Fruit fly (Drosophila melanogaster) whole organism, prepupa: ENCODE measurements around the gene TSG101.

Experiments used
- Blimp-1 ChIP-seq: fragments of 200-800 bp; sonication (Bioruptor generic); optimal IDR thresholded peaks from 3 replicates; lab custom pipeline; 2017; ENCODE audit warnings: missing biosample characterization, missing genetic modification characterization, mild to moderate bottlenecking, moderate library complexity, missing genetic modification reagents
- CG10631 ChIP-seq: fragments of 200-800 bp; sonication (Bioruptor generic); optimal IDR thresholded peaks from 2 replicates; lab custom pipeline; 2016; ENCODE audit warnings: missing biosample characterization, missing genetic modification characterization
- CG10669 ChIP-seq: fragments of 200-800 bp; sonication (Bioruptor generic); optimal IDR thresholded peaks from 3 replicates; lab custom pipeline; 2018; ENCODE audit warnings: missing biosample characterization, mild to moderate bottlenecking, missing genetic modification characterization, moderate library complexity
- CG11294 ChIP-seq: fragments of 200-800 bp; sonication (Bioruptor generic); IDR thresholded peaks from 2 replicates; pipeline ENCODE4 v1.3.6; 2022; ENCODE audit warnings: missing biosample characterization, missing genetic modification characterization
- CG11902 ChIP-seq: fragments of 200-800 bp; sonication (Bioruptor generic); optimal IDR thresholded peaks from 3 replicates; lab custom pipeline; 2016; ENCODE audit warnings: missing biosample characterization, missing genetic modification characterization
- CG16779 ChIP-seq: fragments of 200-800 bp; sonication (Bioruptor generic); optimal IDR thresholded peaks from 3 replicates; lab custom pipeline; 2017; ENCODE audit warnings: missing biosample characterization, mild to moderate bottlenecking, missing genetic modification characterization
- CG3032 ChIP-seq: fragments of 200-800 bp; optimal IDR thresholded peaks from 2 replicates; lab custom pipeline; 2019; ENCODE audit warnings: missing biosample characterization, mild to moderate bottlenecking, missing genetic modification characterization, moderate library complexity
- CG32006 ChIP-seq: fragments of 200-800 bp; sonication (Bioruptor generic); optimal IDR thresholded peaks from 3 replicates; lab custom pipeline; 2017; ENCODE audit warnings: missing biosample characterization, mild to moderate bottlenecking, missing genetic modification characterization
- CG34406 ChIP-seq: fragments of 200-800 bp; sonication (Bioruptor generic); optimal IDR thresholded peaks from 3 replicates; lab custom pipeline; 2016; ENCODE audit warnings: missing biosample characterization, missing genetic modification characterization
- CG3919 ChIP-seq: fragments of 200-800 bp; sonication (Bioruptor generic); optimal IDR thresholded peaks from 3 replicates; lab custom pipeline; 2016; ENCODE audit warnings: missing biosample characterization, missing genetic modification characterization
- CG4318 ChIP-seq: fragments of 200-800 bp; sonication (Bioruptor generic); optimal IDR thresholded peaks from 3 replicates; lab custom pipeline; 2017; ENCODE audit warnings: missing biosample characterization, mild to moderate bottlenecking, missing genetic modification characterization
- CG6276 ChIP-seq: fragments of 200-800 bp; sonication (Bioruptor generic); optimal IDR thresholded peaks from 2 replicates; lab custom pipeline; 2017; ENCODE audit warnings: missing biosample characterization, mild to moderate bottlenecking, missing genetic modification characterization
- CG6808 ChIP-seq: fragments of 200-800 bp; sonication (Bioruptor generic); optimal IDR thresholded peaks from 3 replicates; lab custom pipeline; 2017; ENCODE audit warnings: missing biosample characterization, missing genetic modification characterization, mild to moderate bottlenecking, moderate library complexity, missing genetic modification reagents
- CG6854 ChIP-seq: fragments of 200-800 bp; sonication (Bioruptor generic); optimal IDR thresholded peaks from 2 replicates; lab custom pipeline; 2017; ENCODE audit warnings: missing biosample characterization, mild to moderate bottlenecking, missing genetic modification characterization
- CG7368 ChIP-seq: fragments of 200-800 bp; sonication (Bioruptor generic); optimal IDR thresholded peaks from 3 replicates; lab custom pipeline; 2016; ENCODE audit warnings: missing biosample characterization, missing genetic modification characterization
- CG8319 ChIP-seq: fragments of 200-800 bp; sonication (Bioruptor generic); optimal IDR thresholded peaks from 3 replicates; lab custom pipeline; 2016; ENCODE audit warnings: missing biosample characterization, missing genetic modification characterization
- CG8632 ChIP-seq: fragments of 200-800 bp; sonication (Bioruptor generic); optimal IDR thresholded peaks from 3 replicates; lab custom pipeline; 2016; ENCODE audit warnings: missing biosample characterization, missing genetic modification characterization
- Eip75B ChIP-seq: fragments of 200-800 bp; sonication (Bioruptor generic); optimal IDR thresholded peaks from 3 replicates; lab custom pipeline; 2016; ENCODE audit warnings: missing biosample characterization, missing genetic modification characterization
- Eip78C ChIP-seq: fragments of 200-800 bp; sonication (Bioruptor generic); peaks from one replicate; lab custom pipeline; 2016; ENCODE audit warnings: missing biosample characterization, missing genetic modification characterization
- Eip93F ChIP-seq: fragments of 200-800 bp; sonication (Bioruptor generic); optimal IDR thresholded peaks from 2 replicates; lab custom pipeline; 2016; ENCODE audit warnings: missing biosample characterization, mild to moderate bottlenecking, missing genetic modification characterization
- Ets21C ChIP-seq: fragments of 200-800 bp; sonication (Bioruptor generic); optimal IDR thresholded peaks from 3 replicates; lab custom pipeline; 2016; ENCODE audit warnings: missing biosample characterization, missing genetic modification characterization
- Ets96B ChIP-seq: fragments of 200-800 bp; optimal IDR thresholded peaks from 2 replicates; lab custom pipeline; 2019; ENCODE audit warnings: missing biosample characterization, mild to moderate bottlenecking, missing genetic modification characterization, moderate library complexity
- Hr38 ChIP-seq: sonication (Bioruptor generic); optimal IDR thresholded peaks from 2 replicates; lab custom pipeline; 2016; ENCODE audit warnings: missing biosample characterization, missing genetic modification characterization
- Hr39 ChIP-seq: fragments of 200-800 bp; sonication (Bioruptor generic); optimal IDR thresholded peaks from 2 replicates; lab custom pipeline; 2016; ENCODE audit warnings: missing biosample characterization, missing genetic modification characterization
- Met ChIP-seq: fragments of 200-800 bp; sonication (Bioruptor generic); optimal IDR thresholded peaks from 3 replicates; lab custom pipeline; 2016; ENCODE audit warnings: missing biosample characterization, missing genetic modification characterization
- OdsH ChIP-seq: fragments of 200-800 bp; sonication (Bioruptor generic); optimal IDR thresholded peaks from 3 replicates; lab custom pipeline; 2016; ENCODE audit warnings: missing biosample characterization, missing genetic modification characterization
- Sox102F ChIP-seq: fragments of 200-800 bp; sonication (Bioruptor generic); optimal IDR thresholded peaks from 2 replicates; lab custom pipeline; 2016; ENCODE audit warnings: missing biosample characterization, mild to moderate bottlenecking, missing genetic modification characterization
- Sox15 ChIP-seq: fragments of 200-800 bp; sonication (Bioruptor generic); optimal IDR thresholded peaks from 3 replicates; lab custom pipeline; 2016; ENCODE audit warnings: missing biosample characterization, missing genetic modification characterization
- achi ChIP-seq: fragments of 200-800 bp; sonication (Bioruptor generic); optimal IDR thresholded peaks from 3 replicates; lab custom pipeline; 2016; ENCODE audit warnings: missing biosample characterization, missing genetic modification characterization
- acj6 ChIP-seq: fragments of 200-800 bp; sonication (Bioruptor generic); optimal IDR thresholded peaks from 3 replicates; lab custom pipeline; 2016; ENCODE audit warnings: missing biosample characterization, missing genetic modification characterization
- cyc ChIP-seq: fragments of 200-800 bp; sonication (Bioruptor generic); optimal IDR thresholded peaks from 3 replicates; lab custom pipeline; 2016; ENCODE audit warnings: missing biosample characterization, missing genetic modification characterization
- dac ChIP-seq: fragments of 200-800 bp; sonication (Bioruptor generic); optimal IDR thresholded peaks from 2 replicates; lab custom pipeline; 2017; ENCODE audit warnings: missing biosample characterization, mild to moderate bottlenecking, missing genetic modification characterization
- dsx ChIP-seq: fragments of 200-800 bp; optimal IDR thresholded peaks from 3 replicates; lab custom pipeline; 2019; ENCODE audit warnings: missing biosample characterization, mild to moderate bottlenecking, missing genetic modification characterization, moderate library complexity; ENCODE audit not compliant: poor library complexity, severe bottlenecking
- eg ChIP-seq: fragments of 200-800 bp; sonication (Bioruptor generic); IDR thresholded peaks from 3 replicates; pipeline ENCODE4 v1.3.6; 2022; ENCODE audit warnings: missing biosample characterization, missing genetic modification characterization
- esn ChIP-seq: fragments of 200-800 bp; sonication (Bioruptor generic); optimal IDR thresholded peaks from 2 replicates; lab custom pipeline; 2016; ENCODE audit warnings: missing biosample characterization, mild to moderate bottlenecking, missing genetic modification characterization, moderate library complexity
- fd59A ChIP-seq: fragments of 200-800 bp; sonication (Bioruptor generic); optimal IDR thresholded peaks from 2 replicates; lab custom pipeline; 2017; ENCODE audit warnings: missing biosample characterization, mild to moderate bottlenecking, missing genetic modification characterization, missing genetic modification reagents
- fd85E ChIP-seq: fragments of 200-800 bp; sonication (Bioruptor generic); optimal IDR thresholded peaks from 3 replicates; lab custom pipeline; 2016; ENCODE audit warnings: missing biosample characterization, missing genetic modification characterization
- fkh ChIP-seq: fragments of 200-800 bp; sonication (Bioruptor generic); optimal IDR thresholded peaks from 3 replicates; lab custom pipeline; 2017; ENCODE audit warnings: missing biosample characterization, mild to moderate bottlenecking, missing genetic modification characterization, moderate library complexity
- lz ChIP-seq: fragments of 200-800 bp; sonication (Bioruptor generic); optimal IDR thresholded peaks from 3 replicates; lab custom pipeline; 2016; ENCODE audit warnings: missing biosample characterization, missing genetic modification characterization
- pdm3 ChIP-seq: fragments of 200-800 bp; sonication (Bioruptor generic); optimal IDR thresholded peaks from 3 replicates; lab custom pipeline; 2016; ENCODE audit warnings: missing biosample characterization, missing genetic modification characterization
- salr ChIP-seq, 2 experiments: fragments of 200-800 bp; sonication (Bioruptor generic); optimal IDR thresholded peaks; 3 replicates each; lab custom pipeline; 2016 to 2018; ENCODE audit warnings: missing biosample characterization in 2 of 2, missing genetic modification characterization in 2 of 2, mild to moderate bottlenecking in 1 of 2
- spab ChIP-seq: fragments of 200-800 bp; sonication (Bioruptor generic); optimal IDR thresholded peaks from 2 replicates; lab custom pipeline; 2017; ENCODE audit warnings: missing biosample characterization, mild to moderate bottlenecking, missing genetic modification characterization, missing genetic modification reagents
- ss ChIP-seq, 2 experiments: fragments of 200-800 bp; sonication (Bioruptor generic); optimal IDR thresholded peaks; 2 replicates in 1 of 2; 3 replicates in 1 of 2; lab custom pipeline; 2017 to 2018; ENCODE audit warnings: mild to moderate bottlenecking in 2 of 2, missing biosample characterization in 2 of 2, missing genetic modification characterization in 2 of 2, moderate library complexity in 1 of 2
- topi ChIP-seq: fragments of 200-800 bp; sonication (Bioruptor generic); optimal IDR thresholded peaks from 3 replicates; lab custom pipeline; 2016; ENCODE audit warnings: missing biosample characterization, missing genetic modification characterization
- vri ChIP-seq: fragments of 200-800 bp; sonication (Bioruptor generic); optimal IDR thresholded peaks from 3 replicates; lab custom pipeline; 2016; ENCODE audit warnings: missing biosample characterization, mild to moderate bottlenecking, missing genetic modification characterization

Gene TSG101

DNA sequence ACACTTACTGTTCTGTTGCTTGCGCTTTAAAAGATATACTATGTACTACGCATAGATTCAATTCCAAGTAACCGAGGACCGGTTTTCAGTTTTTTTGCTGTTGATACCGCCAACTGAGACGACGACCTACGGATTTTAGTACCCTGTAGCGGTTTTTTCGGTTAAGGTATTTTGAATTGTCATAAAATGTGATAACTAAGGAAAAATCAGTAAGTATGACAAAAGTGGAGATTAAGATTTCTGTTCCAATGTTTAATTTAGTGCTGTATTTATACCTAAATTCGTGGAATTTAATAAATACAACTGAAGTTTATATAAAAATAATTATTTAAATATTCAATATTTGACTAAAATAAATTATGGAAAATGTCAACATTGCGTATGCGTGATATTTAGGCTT is 39.0 kb downstream of the TSG101 start:
- TF ChIP-seq spab (GFP tag; lab: Kevin White, UChicago) (no peak), CG8319 (GFP tag; lab: Kevin White, UChicago) (no peak), OdsH (GFP tag; lab: Kevin White, UChicago) (no peak), Ets21C (GFP tag; lab: Kevin White, UChicago) (no peak), CG3919 (GFP tag; lab: Kevin White, UChicago) (no peak), fd85E (GFP tag; lab: Kevin White, UChicago) (no peak), eg (GFP tag; lab: Robert Waterston, UW) (0 out of 3 replicates have a peak, but pooled peaks have one; percentile 29), CG6276 (GFP tag; lab: Kevin White, UChicago) (peak; percentile 7), CG32006 (GFP tag; lab: Kevin White, UChicago) (peak; percentile 44), pdm3 (no peak), Eip78C (GFP tag; lab: Kevin White, UChicago) (peak; percentile 5), Hr39 (no peak), CG11294 (no peak)

DNA sequence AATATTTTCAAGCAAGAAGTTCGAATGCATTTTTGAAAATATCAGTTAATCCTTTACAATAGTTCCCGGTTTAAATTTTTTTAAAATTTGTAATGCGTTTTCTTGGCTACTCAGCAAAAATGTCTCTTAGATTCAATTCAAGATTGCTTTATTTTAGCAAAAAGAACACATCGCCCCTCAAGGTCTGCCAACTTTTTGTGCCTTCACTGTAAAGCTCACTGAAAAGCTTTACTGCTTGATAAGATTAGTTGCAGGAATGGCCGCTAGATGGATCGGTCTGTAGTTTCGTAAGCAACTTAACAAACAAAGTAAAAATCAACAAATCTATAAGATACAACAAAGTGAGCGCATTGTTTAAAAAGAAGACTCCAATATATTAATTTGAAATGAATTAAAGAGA is 41.9 kb downstream of the TSG101 start:
- TF ChIP-seq salr (GFP tag; optimal IDR thresholded peaks at IDR 0.05; lab: Kevin White, UChicago) (no peak), OdsH (GFP tag; lab: Kevin White, UChicago) (no peak), CG3919 (GFP tag; lab: Kevin White, UChicago) (no peak), cyc (GFP tag; lab: Kevin White, UChicago) (no peak), Eip93F (no peak), vri (GFP tag; lab: Kevin White, UChicago) (peak; percentile 5), dsx (GFP tag; lab: Kevin White, UChicago) (peak; percentile 54), CG32006 (GFP tag; lab: Kevin White, UChicago) (no peak), pdm3 (peak; percentile 32), Eip78C (GFP tag; lab: Kevin White, UChicago) (peak; percentile 27), esn (GFP tag; lab: Kevin White, UChicago) (peak; percentile 17), Blimp-1 (GFP tag; lab: Kevin White, UChicago) (no peak), CG10669 (GFP tag; lab: Kevin White, UChicago) (no peak), fd59A (no peak), Met (peak; percentile 10)

DNA sequence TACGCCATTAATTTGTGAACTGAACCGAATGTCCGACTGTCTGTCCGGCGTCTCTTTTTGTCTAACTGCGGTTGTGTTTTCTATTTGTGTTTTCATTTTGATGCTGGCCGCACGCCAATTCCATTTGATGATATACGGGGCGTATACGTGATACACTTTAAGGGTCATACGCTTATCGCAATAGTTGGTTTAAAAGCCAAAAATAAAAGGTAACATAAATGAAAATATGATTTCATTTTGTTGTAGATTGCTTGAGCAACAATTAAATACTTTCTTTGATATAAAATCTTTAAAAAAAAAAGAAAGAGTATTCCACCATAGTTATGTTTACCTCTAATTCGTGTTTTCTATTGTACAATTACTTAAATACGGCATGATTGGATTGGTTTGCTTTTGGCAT is 42.9 kb downstream of the TSG101 start:
- TF ChIP-seq Sox102F (GFP tag; lab: Kevin White, UChicago) (no peak), Hr38 (GFP tag; lab: Kevin White, UChicago) (no peak), esn (GFP tag; lab: Kevin White, UChicago) (no peak), CG7368 (no peak), CG4318 (GFP tag; lab: Kevin White, UChicago) (no peak), dac (no peak), Hr39 (no peak), Ets96B (tag; lab: Kevin White, UChicago) (no peak), CG8319 (GFP tag; lab: Kevin White, UChicago) (no peak), pdm3 (no peak), CG11902 (no peak), ss (GFP tag; optimal IDR thresholded peaks at IDR 0.05; lab: Kevin White, UChicago) (no peak), topi (GFP tag; lab: Kevin White, UChicago) (no peak), fd85E (GFP tag; lab: Kevin White, UChicago) (no peak), CG6276 (GFP tag; lab: Kevin White, UChicago) (peak; percentile 12), Sox15 (GFP tag; lab: Kevin White, UChicago) (no peak), CG34406 (GFP tag; lab: Kevin White, UChicago) (no peak), CG6808 (GFP tag; lab: Kevin White, UChicago) (no peak), CG3919 (GFP tag; lab: Kevin White, UChicago) (no peak), achi (GFP tag; lab: Kevin White, UChicago) (no peak), Eip93F (no peak), CG8632 (GFP tag; lab: Kevin White, UChicago) (no peak), CG6854 (no peak), dsx (GFP tag; lab: Kevin White, UChicago) (no peak), Ets21C (GFP tag; lab: Kevin White, UChicago) (no peak), CG11294 (0 out of 2 replicates have a peak, but pooled peaks have one; percentile 29), CG3032 (tag; lab: Kevin White, UChicago) (no peak), Blimp-1 (GFP tag; lab: Kevin White, UChicago) (no peak), lz (GFP tag; lab: Kevin White, UChicago) (no peak), fd59A (no peak), CG10631 (GFP tag; lab: Kevin White, UChicago) (no peak), CG16779 (tag; lab: Kevin White, UChicago) (no peak), acj6 (GFP tag; lab: Kevin White, UChicago) (no peak), fkh (GFP tag; lab: Kevin White, UChicago) (no peak), Eip75B (no peak)
